Worm (Caenorhabditis elegans) whole organism, L4 larva: ENCODE measurements around the gene sdz-26.
A peak's percentile ranks its signal among the peaks of the same experiment; 100 is the strongest.

Source experiments
- F49E8.2 ChIP-seq: sonication (generic microtip); optimal IDR thresholded peaks from 2 replicates; lab custom pipeline; 2016; ENCODE audit warnings: missing compliant biosample characterization, mild to moderate bottlenecking, missing genetic modification characterization, borderline replicate concordance
- R02D3.7 ChIP-seq: fragments of 150-350 bp; sonication (generic microtip); optimal IDR thresholded peaks from 3 replicates; lab custom pipeline; 2014; ENCODE audit warnings: missing biosample characterization, missing genetic modification characterization
- T20F7.1 ChIP-seq: fragments of 200-800 bp; sonication (Bioruptor generic); optimal IDR thresholded peaks from 2 replicates; lab custom pipeline; 2018; ENCODE audit warnings: mild to moderate bottlenecking, missing genetic modification characterization, missing compliant biosample characterization
- Y105C5A.15 ChIP-seq: fragments of 200-800 bp; sonication (Bioruptor generic); IDR thresholded peaks from 2 replicates; pipeline ENCODE4 v1.3.6; 2022; ENCODE audit warnings: missing genetic modification characterization, missing compliant biosample characterization
- Y75B8A.6 ChIP-seq: fragments of 200-800 bp; sonication (Bioruptor generic); IDR thresholded peaks from 2 replicates; pipeline ENCODE4 v1.3.6; 2022; ENCODE audit warnings: missing genetic modification reagents, missing genetic modification characterization, missing compliant biosample characterization
- ZK337.2 ChIP-seq: fragments of 200-800 bp; sonication (Bioruptor generic); IDR thresholded peaks from 2 replicates; pipeline ENCODE4 v1.3.6; 2022; ENCODE audit warnings: missing genetic modification reagents, missing genetic modification characterization, missing compliant biosample characterization
- ZK546.5 ChIP-seq, 2 experiments: sonication (generic microtip); optimal IDR thresholded peaks; 2 replicates each; lab custom pipeline; 2017; ENCODE audit warnings: missing biosample characterization in 2 of 2, missing genetic modification characterization in 2 of 2
- aha-1 ChIP-seq: fragments of 150-350 bp; peaks from one replicate; lab custom pipeline; 2014; ENCODE audit warnings: missing biosample characterization, missing genetic modification characterization
- aly-2 ChIP-seq: sonication (generic microtip); optimal IDR thresholded peaks from 2 replicates; lab custom pipeline; 2018; ENCODE audit warnings: missing biosample characterization, missing genetic modification characterization
- ama-1 ChIP-seq: fragments of 150-350 bp; optimal IDR thresholded peaks from 2 replicates; lab custom pipeline; 2014; ENCODE audit warnings: inconsistent platforms, mixed read lengths
- arid-1 ChIP-seq: fragments of 200-800 bp; sonication (Bioruptor generic); conservative IDR thresholded peaks from 2 replicates; pipeline ENCODE4 v1.3.6; 2022; ENCODE audit warnings: missing genetic modification reagents, missing genetic modification characterization, missing compliant biosample characterization
- ceh-20 ChIP-seq: fragments of 200-800 bp; sonication (Bioruptor generic); IDR thresholded peaks from 2 replicates; pipeline ENCODE4 v1.3.6; 2022; ENCODE audit warnings: missing genetic modification reagents, missing genetic modification characterization, missing compliant biosample characterization
- ceh-28 ChIP-seq: fragments of 150-350 bp; optimal IDR thresholded peaks from 2 replicates; lab custom pipeline; 2014; ENCODE audit warnings: missing biosample characterization, missing genetic modification reagents, missing genetic modification characterization
- ceh-32 ChIP-seq: sonication (generic microtip); optimal IDR thresholded peaks from 2 replicates; lab custom pipeline; 2016; ENCODE audit warnings: mild to moderate bottlenecking, missing genetic modification characterization, missing compliant biosample characterization; ENCODE audit not compliant: poor library complexity
- ceh-82 ChIP-seq: sonication (generic microtip); optimal IDR thresholded peaks from 2 replicates; lab custom pipeline; 2017; ENCODE audit warnings: missing biosample characterization, missing genetic modification characterization
- ces-1 ChIP-seq: fragments of 150-350 bp; sonication (generic microtip); optimal IDR thresholded peaks from 4 replicates; lab custom pipeline; 2014; ENCODE audit warnings: missing biosample characterization, missing genetic modification reagents, missing genetic modification characterization
- ctbp-1 ChIP-seq: fragments of 200-800 bp; sonication (Bioruptor generic); IDR thresholded peaks from 2 replicates; pipeline ENCODE4 v1.3.6; 2022; ENCODE audit warnings: missing genetic modification reagents, missing genetic modification characterization, missing compliant biosample characterization
- daf-16 ChIP-seq, 3 experiments: sonication (generic microtip); optimal IDR thresholded peaks; 2 replicates each; lab custom pipeline; 2016 to 2017; ENCODE audit warnings: missing genetic modification characterization in 3 of 3, missing genetic modification reagents in 3 of 3, mild to moderate bottlenecking in 2 of 3, missing compliant biosample characterization in 2 of 3, missing biosample characterization in 1 of 3, moderate library complexity in 1 of 3
- daf-19 ChIP-seq: fragments of 200-800 bp; sonication (Bioruptor generic); conservative IDR thresholded peaks from 2 replicates; pipeline ENCODE4 v1.3.6; 2022; ENCODE audit warnings: missing genetic modification characterization, missing compliant biosample characterization
- daf-8 ChIP-seq: fragments of 200-800 bp; sonication (Bioruptor generic); IDR thresholded peaks from 2 replicates; pipeline ENCODE4 v1.3.6; 2022; ENCODE audit warnings: missing genetic modification characterization, missing compliant biosample characterization
- dmd-8 ChIP-seq: fragments of 200-800 bp; sonication (Bioruptor generic); IDR thresholded peaks from 2 replicates; pipeline ENCODE4 v1.3.6; 2022; ENCODE audit warnings: missing genetic modification characterization, missing compliant biosample characterization
- fkh-10 ChIP-seq: fragments of 150-350 bp; optimal IDR thresholded peaks from 2 replicates; lab custom pipeline; 2014; ENCODE audit warnings: missing biosample characterization, missing genetic modification reagents, missing genetic modification characterization
- hlh-11 ChIP-seq: fragments of 200-800 bp; sonication (Bioruptor generic); optimal IDR thresholded peaks from 2 replicates; lab custom pipeline; 2018; ENCODE audit warnings: mild to moderate bottlenecking, missing genetic modification characterization, missing compliant biosample characterization
- hlh-30 ChIP-seq: sonication (generic microtip); optimal IDR thresholded peaks from 2 replicates; lab custom pipeline; 2017; ENCODE audit warnings: antibody characterized with exemption, mild to moderate bottlenecking, missing genetic modification characterization, missing compliant biosample characterization; ENCODE audit not compliant: insufficient read depth
- lim-7 ChIP-seq: fragments of 200-800 bp; sonication (Bioruptor generic); IDR thresholded peaks from 2 replicates; pipeline ENCODE4 v1.3.6; 2022; ENCODE audit warnings: missing genetic modification characterization, missing compliant biosample characterization
- lin-1 ChIP-seq: fragments of 200-800 bp; sonication (Bioruptor generic); IDR thresholded peaks from 2 replicates; pipeline ENCODE4 v1.3.6; 2022; ENCODE audit warnings: missing genetic modification reagents, missing genetic modification characterization, missing compliant biosample characterization
- lin-13 ChIP-seq: fragments of 150-350 bp; optimal IDR thresholded peaks from 2 replicates; lab custom pipeline; 2014; ENCODE audit warnings: missing biosample characterization, missing genetic modification reagents, missing genetic modification characterization
- lin-15B ChIP-seq: fragments of 150-350 bp; sonication (generic microtip); optimal IDR thresholded peaks from 3 replicates; lab custom pipeline; 2014; ENCODE audit warnings: missing biosample characterization, missing genetic modification characterization
- lin-29 ChIP-seq: fragments of 200-800 bp; sonication (Bioruptor generic); IDR thresholded peaks from 2 replicates; pipeline ENCODE4 v1.3.6; 2022; ENCODE audit warnings: missing genetic modification reagents, missing genetic modification characterization, missing compliant biosample characterization
- lin-39 ChIP-seq: fragments of 150-350 bp; optimal IDR thresholded peaks from 2 replicates; lab custom pipeline; 2014; ENCODE audit warnings: missing biosample characterization, missing genetic modification reagents, missing genetic modification characterization
- lir-3 ChIP-seq: sonication (generic microtip); optimal IDR thresholded peaks from 2 replicates; lab custom pipeline; 2016; ENCODE audit warnings: mild to moderate bottlenecking, missing genetic modification characterization, missing compliant biosample characterization
- madf-9 ChIP-seq: fragments of 200-800 bp; sonication (Bioruptor generic); conservative IDR thresholded peaks from 2 replicates; pipeline ENCODE4 v1.3.6; 2022; ENCODE audit warnings: missing genetic modification reagents, missing genetic modification characterization, missing compliant biosample characterization
- mdl-1 ChIP-seq, 2 experiments: fragments of 150-350 bp in 1 of 2; sonication (generic microtip) in 1 of 2; optimal IDR thresholded peaks; 2 replicates each; lab custom pipeline; 2014 to 2017; ENCODE audit warnings: missing biosample characterization in 2 of 2, missing genetic modification characterization in 2 of 2
- mep-1 ChIP-seq: fragments of 150-350 bp; sonication (generic microtip); optimal IDR thresholded peaks from 3 replicates; lab custom pipeline; 2014; ENCODE audit warnings: missing biosample characterization, missing genetic modification characterization
- mes-2 ChIP-seq: sonication (generic microtip); optimal IDR thresholded peaks from 2 replicates; lab custom pipeline; 2016; ENCODE audit warnings: missing genotype, mild to moderate bottlenecking, missing genetic modification characterization, missing compliant biosample characterization; ENCODE audit not compliant: poor library complexity, severe bottlenecking
- mxl-3 ChIP-seq: fragments of 200-800 bp; sonication (Bioruptor generic); optimal IDR thresholded peaks from 2 replicates; lab custom pipeline; 2018; ENCODE audit warnings: mild to moderate bottlenecking, missing genetic modification characterization, missing compliant biosample characterization
- nhr-11 ChIP-seq: fragments of 150-350 bp; optimal IDR thresholded peaks from 2 replicates; lab custom pipeline; 2014; ENCODE audit warnings: missing biosample characterization, missing genetic modification characterization
- nhr-237 ChIP-seq: sonication (generic microtip); optimal IDR thresholded peaks from 2 replicates; lab custom pipeline; 2017; ENCODE audit warnings: missing biosample characterization, missing genetic modification characterization
- nhr-41 ChIP-seq: fragments of 200-800 bp; sonication (Bioruptor generic); IDR thresholded peaks from 2 replicates; pipeline ENCODE4 v1.3.6; 2022; ENCODE audit warnings: missing genetic modification reagents, missing genetic modification characterization, missing compliant biosample characterization
- nhr-6 ChIP-seq: fragments of 150-350 bp; optimal IDR thresholded peaks from 2 replicates; lab custom pipeline; 2014; ENCODE audit warnings: missing biosample characterization, missing genetic modification characterization
- nhr-76 ChIP-seq: fragments of 150-350 bp; optimal IDR thresholded peaks from 2 replicates; lab custom pipeline; 2014; ENCODE audit warnings: missing biosample characterization, missing genetic modification characterization
- php-3 ChIP-seq: fragments of 200-800 bp; sonication (Bioruptor generic); IDR thresholded peaks from 2 replicates; pipeline ENCODE4 v1.3.6; 2022; ENCODE audit warnings: missing genetic modification reagents, missing genetic modification characterization, missing compliant biosample characterization
- saeg-2 ChIP-seq: fragments of 200-800 bp; sonication (Bioruptor generic); IDR thresholded peaks from 2 replicates; pipeline ENCODE4 v1.3.6; 2022; ENCODE audit warnings: missing genetic modification reagents, missing genetic modification characterization, missing compliant biosample characterization
- set-16 ChIP-seq: fragments of 200-800 bp; sonication (Bioruptor generic); IDR thresholded peaks from 2 replicates; pipeline ENCODE4 v1.3.6; 2022; ENCODE audit warnings: missing genetic modification reagents, missing genetic modification characterization, missing compliant biosample characterization
- spr-3 ChIP-seq: fragments of 200-800 bp; sonication (Bioruptor generic); optimal IDR thresholded peaks from 2 replicates; lab custom pipeline; 2018; ENCODE audit warnings: mild to moderate bottlenecking, missing genetic modification characterization, missing compliant biosample characterization
- tag-97 ChIP-seq: fragments of 200-800 bp; sonication (Bioruptor generic); IDR thresholded peaks from 2 replicates; pipeline ENCODE4 v1.3.6; 2022; ENCODE audit warnings: missing genetic modification characterization, missing compliant biosample characterization
- zfp-2 ChIP-seq: sonication (generic microtip); optimal IDR thresholded peaks from 2 replicates; lab custom pipeline; 2016; ENCODE audit warnings: mild to moderate bottlenecking, missing genetic modification characterization, missing compliant biosample characterization
- zfp-3 ChIP-seq: fragments of 200-800 bp; sonication (Bioruptor generic); conservative IDR thresholded peaks from 2 replicates; pipeline ENCODE4 v1.3.6; 2022; ENCODE audit warnings: missing genetic modification reagents, missing genetic modification characterization, missing compliant biosample characterization
- zip-11 ChIP-seq: fragments of 200-800 bp; sonication (Bioruptor generic); IDR thresholded peaks from 2 replicates; pipeline ENCODE4 v1.3.6; 2022; ENCODE audit warnings: missing genetic modification characterization, missing compliant biosample characterization
- zip-2 ChIP-seq: fragments of 150-350 bp; optimal IDR thresholded peaks from 2 replicates; lab custom pipeline; 2014; ENCODE audit warnings: missing biosample characterization, missing genetic modification characterization
- ztf-11 ChIP-seq: fragments of 150-350 bp; optimal IDR thresholded peaks from 2 replicates; lab custom pipeline; 2014; ENCODE audit warnings: missing biosample characterization, missing genetic modification characterization
- ztf-7 ChIP-seq: fragments of 150-350 bp; optimal IDR thresholded peaks from 2 replicates; lab custom pipeline; 2014; ENCODE audit warnings: missing biosample characterization, missing genetic modification characterization

Gene sdz-26

ce11 chrII:14350768-14351167 is 30.8 kb upstream of the sdz-26 start (continued):
- TF ChIP-seq ces-1 (GFP tag; lab: Kevin White, UChicago) (no peak), ZK337.2 (GFP tag; lab: Robert Waterston, UW) (no peak), madf-9 (GFP tag; lab: Robert Waterston, UW) (no peak), daf-19 (GFP tag; lab: Robert Waterston, UW) (no peak), spr-3 (GFP tag; lab: Kevin White, UChicago) (no peak), nhr-41 (GFP tag; lab: Robert Waterston, UW) (0 out of 2 replicates have a peak, but pooled peaks have one; percentile 34), saeg-2 (GFP tag; lab: Robert Waterston, UW) (no peak), ama-1 (lab: Kevin White, UChicago) (peak; percentile 19), F49E8.2 (tag; lab: Kevin White, UChicago) (peak; percentile 56), R02D3.7 (tag; lab: Kevin White, UChicago) (no peak), ceh-28 (no peak), ZK546.5 (tag; optimal IDR thresholded peaks at IDR 0.05; lab: Kevin White, UChicago) (no peak), lim-7 (GFP tag; lab: Robert Waterston, UW) (no peak), mes-2 (no peak), lir-3 (tag; lab: Kevin White, UChicago) (no peak), daf-16 (GFP tag; optimal IDR thresholded peaks at IDR 0.05; lab: Kevin White, UChicago) (no peak), daf-16 (tag; optimal IDR thresholded peaks at IDR 0.05; lab: Kevin White, UChicago) (no peak), php-3 (GFP tag; lab: Robert Waterston, UW) (no peak), aha-1 (tag; lab: Kevin White, UChicago) (peak; percentile 27), lin-1 (GFP tag; lab: Robert Waterston, UW) (no peak), hlh-11 (tag; lab: Kevin White, UChicago) (no peak), zip-11 (GFP tag; lab: Robert Waterston, UW) (no peak), Y75B8A.6 (no peak), zfp-3 (GFP tag; lab: Robert Waterston, UW) (0 out of 2 replicates have a peak, but pooled peaks have one; percentile 34), T20F7.1 (GFP tag; lab: Kevin White, UChicago) (no peak), arid-1 (GFP tag; lab: Robert Waterston, UW) (peak; percentile 36; the same call in 1 of the 2 replicates), nhr-237 (tag; lab: Kevin White, UChicago) (no peak), lin-39 (tag; lab: Kevin White, UChicago) (no peak), mep-1 (tag; lab: Kevin White, UChicago) (peak; percentile 13), aly-2 (no peak), nhr-11 (tag; lab: Kevin White, UChicago) (no peak), mdl-1 (tag; optimal IDR thresholded peaks at IDR 0.05; lab: Kevin White, UChicago) (no peak), fkh-10 (GFP tag; lab: Kevin White, UChicago) (no peak), ctbp-1 (GFP tag; lab: Robert Waterston, UW) (0 out of 2 replicates have a peak, but pooled peaks have one; percentile 49), lin-15B (tag; lab: Kevin White, UChicago) (no peak), ceh-20 (GFP tag; lab: Robert Waterston, UW) (no peak), ztf-7 (tag; lab: Kevin White, UChicago) (no peak), Y105C5A.15 (no peak), ceh-82 (tag; lab: Kevin White, UChicago) (no peak), nhr-6 (tag; lab: Kevin White, UChicago) (no peak), lin-29 (GFP tag; lab: Robert Waterston, UW) (no peak), zfp-2 (no peak), zip-2 (tag; lab: Kevin White, UChicago) (no peak), nhr-76 (no peak), mxl-3 (no peak), ceh-32 (tag; lab: Kevin White, UChicago) (no peak), hlh-30 (tag; lab: Kevin White, UChicago) (no peak), set-16 (GFP tag; lab: Robert Waterston, UW) (no peak; the same call in 1 of the 2 replicates), daf-8 (GFP tag; lab: Robert Waterston, UW) (no peak), tag-97 (no peak), ztf-11 (tag; lab: Kevin White, UChicago) (no peak), lin-13 (GFP tag; lab: Kevin White, UChicago) (no peak), dmd-8 (no peak)
